Fruit fly (Drosophila melanogaster) whole organism, pupa: ENCODE measurements around the gene CG17217.

Experiments used
- CG10348 ChIP-seq: fragments of 200-800 bp; sonication (Bioruptor generic); IDR thresholded peaks from 2 replicates; pipeline ENCODE4 v1.3.6; 2022; ENCODE audit warnings: missing biosample characterization, missing genetic modification characterization
- CG12605 ChIP-seq: fragments of 200-800 bp; sonication (Bioruptor generic); IDR thresholded peaks from 2 replicates; pipeline ENCODE4 v1.3.6; 2022; ENCODE audit warnings: missing biosample characterization, missing genetic modification characterization
- CG13204 ChIP-seq: fragments of 200-800 bp; sonication (Bioruptor generic); optimal IDR thresholded peaks from 2 replicates; lab custom pipeline; 2018; ENCODE audit warnings: missing biosample characterization, mild to moderate bottlenecking, missing genetic modification characterization, moderate library complexity
- CG14655 ChIP-seq: fragments of 200-800 bp; sonication (Bioruptor generic); optimal IDR thresholded peaks from 3 replicates; lab custom pipeline; 2017; ENCODE audit warnings: mild to moderate bottlenecking, missing biosample characterization, missing genetic modification reagents, missing genetic modification characterization
- CG15710 ChIP-seq: fragments of 200-800 bp; sonication (Bioruptor generic); optimal IDR thresholded peaks from 2 replicates; lab custom pipeline; 2018; ENCODE audit warnings: missing biosample characterization, mild to moderate bottlenecking, missing genetic modification characterization, moderate library complexity
- CG17806 ChIP-seq: fragments of 200-800 bp; sonication (Bioruptor generic); optimal IDR thresholded peaks from 2 replicates; lab custom pipeline; 2018; ENCODE audit warnings: missing biosample characterization, mild to moderate bottlenecking, missing genetic modification characterization, moderate library complexity
- CG32121 ChIP-seq: fragments of 200-800 bp; sonication (Bioruptor generic); IDR thresholded peaks from 2 replicates; pipeline ENCODE4 v1.3.6; 2022; ENCODE audit warnings: missing biosample characterization, missing genetic modification characterization
- CG34367 ChIP-seq: fragments of 200-800 bp; sonication (Bioruptor generic); optimal IDR thresholded peaks from 2 replicates; lab custom pipeline; 2018; ENCODE audit warnings: missing biosample characterization, mild to moderate bottlenecking, missing genetic modification characterization
- CG4496 ChIP-seq: fragments of 200-800 bp; sonication (Bioruptor generic); IDR thresholded peaks from 3 replicates; pipeline ENCODE4 v1.3.6; 2022; ENCODE audit warnings: missing biosample characterization, missing genetic modification characterization
- CG8159 ChIP-seq: fragments of 200-800 bp; sonication (Bioruptor generic); optimal IDR thresholded peaks from 3 replicates; lab custom pipeline; 2018; ENCODE audit warnings: missing biosample characterization, mild to moderate bottlenecking, missing genetic modification characterization, moderate library complexity
- CG8301 ChIP-seq: fragments of 200-800 bp; sonication (Bioruptor generic); optimal IDR thresholded peaks from 2 replicates; lab custom pipeline; 2018; ENCODE audit warnings: missing biosample characterization, mild to moderate bottlenecking, missing genetic modification characterization
- CG9948 ChIP-seq: fragments of 200-800 bp; sonication (Bioruptor generic); optimal IDR thresholded peaks from 2 replicates; lab custom pipeline; 2018; ENCODE audit warnings: missing biosample characterization, mild to moderate bottlenecking, missing genetic modification characterization, moderate library complexity
- D1 ChIP-seq: fragments of 200-800 bp; sonication (Bioruptor generic); optimal IDR thresholded peaks from 2 replicates; lab custom pipeline; 2018; ENCODE audit warnings: missing biosample characterization, mild to moderate bottlenecking, missing genetic modification characterization, moderate library complexity
- EcR ChIP-seq: fragments of 200-800 bp; sonication (Bioruptor generic); optimal IDR thresholded peaks from 3 replicates; lab custom pipeline; 2019; ENCODE audit warnings: missing biosample characterization, missing genetic modification characterization, mild to moderate bottlenecking, moderate library complexity, missing genetic modification reagents
- Ets98B ChIP-seq: fragments of 200-800 bp; sonication (Bioruptor generic); IDR thresholded peaks from 2 replicates; pipeline ENCODE4 v1.3.6; 2022; ENCODE audit warnings: missing biosample characterization, missing genetic modification characterization
- Pif1A ChIP-seq: fragments of 200-800 bp; sonication (Bioruptor generic); optimal IDR thresholded peaks from 3 replicates; lab custom pipeline; 2016; ENCODE audit warnings: missing biosample characterization, missing genetic modification characterization
- Pif1B ChIP-seq: fragments of 200-800 bp; sonication (Bioruptor generic); optimal IDR thresholded peaks from 3 replicates; lab custom pipeline; 2016; ENCODE audit warnings: missing biosample characterization, missing genetic modification characterization
- Snoo ChIP-seq: fragments of 200-800 bp; sonication (Bioruptor generic); optimal IDR thresholded peaks from 3 replicates; lab custom pipeline; 2017; ENCODE audit warnings: missing biosample characterization, mild to moderate bottlenecking, missing genetic modification characterization, inconsistent platforms
- fd96Ca ChIP-seq: fragments of 200-800 bp; sonication (Bioruptor generic); IDR thresholded peaks from 3 replicates; pipeline ENCODE4 v1.3.6; 2022; ENCODE audit warnings: missing biosample characterization, missing genetic modification characterization
- gl ChIP-seq: fragments of 200-800 bp; sonication (Bioruptor generic); optimal IDR thresholded peaks from 2 replicates; lab custom pipeline; 2018; ENCODE audit warnings: missing biosample characterization, mild to moderate bottlenecking, missing genetic modification characterization
- rn ChIP-seq: fragments of 200-800 bp; sonication (Bioruptor generic); IDR thresholded peaks from 2 replicates; pipeline ENCODE4 v1.3.6; 2022; ENCODE audit warnings: missing biosample characterization, missing genetic modification characterization

The CG17217 gene

DNA sequence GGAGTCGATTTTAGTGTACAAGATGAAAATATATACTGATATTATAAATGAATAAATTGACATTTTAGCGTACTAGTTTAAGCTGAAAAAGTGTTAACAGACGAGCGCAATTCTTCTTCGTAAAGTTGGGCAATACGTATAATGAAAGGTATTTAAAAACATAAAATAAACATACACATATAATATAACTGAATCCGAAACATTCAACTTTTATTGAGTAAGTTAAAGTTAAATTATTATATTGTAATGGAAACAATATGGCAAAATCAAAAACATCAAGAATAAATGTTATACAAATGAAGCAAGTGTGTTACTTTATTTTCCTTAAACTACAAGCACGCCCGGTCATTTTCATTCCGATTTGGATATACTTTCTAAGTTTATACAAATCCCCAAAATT lies at the start of gene CG17217:
Gene CG17217, plus strand, starts transcription at position 301 of the 400 bp plus-strand sequence.
- TF ChIP-seq fd96Ca (GFP tag; lab: Robert Waterston, UW) (no peak), CG4496 (no peak), CG17806 (no peak), CG9948 (tag; lab: Kevin White, UChicago) (no peak), Pif1B (GFP tag; lab: Kevin White, UChicago) (no peak), Pif1A (GFP tag; lab: Kevin White, UChicago) (no peak), CG14655 (no peak), D1 (no peak), CG15710 (tag; lab: Kevin White, UChicago) (no peak), CG10348 (GFP tag; lab: Robert Waterston, UW) (no peak), CG32121 (no peak), CG12605 (GFP tag; lab: Robert Waterston, UW) (no peak), CG34367 (tag; lab: Kevin White, UChicago) (no peak), Ets98B (GFP tag; lab: Robert Waterston, UW) (no peak), gl (no peak), EcR (GFP tag; lab: Kevin White, UChicago) (no peak), CG8159 (tag; lab: Kevin White, UChicago) (no peak)
- TF ChIP-seq, all 21 proteins: peak for 0

dm6 chr2L:12133275-12134124 lies 36.9 kb upstream of the CG17217 start, which contains the start of gene rho-6:
Gene rho-6, minus strand, starts transcription at chr2L:12133411.
- no peak for TF ChIP-seq CG12605 (GFP tag; lab: Robert Waterston, UW)
- no peak for TF ChIP-seq CG9948 (tag; lab: Kevin White, UChicago)
- TF ChIP-seq CG10348 (GFP tag; lab: Robert Waterston, UW) = no peak
- peak; percentile 29 for TF ChIP-seq CG14655
- TF ChIP-seq CG4496 = peak; percentile 39; the same call in 1 of the 3 replicates
- no peak for TF ChIP-seq CG8301

DNA sequence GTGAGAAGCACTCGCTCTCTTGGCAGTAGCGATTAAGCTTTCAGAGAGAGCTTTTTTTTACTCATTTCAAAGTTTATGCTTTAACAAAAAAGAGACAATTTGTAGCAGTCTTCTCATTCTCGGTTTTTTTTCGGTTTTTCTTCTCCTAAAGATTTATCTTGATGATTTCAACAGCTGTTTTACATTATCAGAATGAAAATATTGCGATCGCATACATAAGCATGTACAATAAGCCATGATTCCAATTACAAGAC lies 36.3 kb upstream of the CG17217 start:
- no peak for TF ChIP-seq CG17806

dm6 chr2L:12137708-12138107 lies 32.6 kb upstream of the CG17217 start, which contains the start of gene Gr33a:
Gene Gr33a, plus strand, starts transcription at chr2L:12138008.
- no peak for TF ChIP-seq CG12605 (GFP tag; lab: Robert Waterston, UW)
- TF ChIP-seq CG8301 = no peak
- TF ChIP-seq CG17806 = no peak
- TF ChIP-seq Ets98B (GFP tag; lab: Robert Waterston, UW) = no peak
- no peak for TF ChIP-seq fd96Ca (GFP tag; lab: Robert Waterston, UW)
- TF ChIP-seq CG9948 (tag; lab: Kevin White, UChicago) = no peak
- TF ChIP-seq CG4496 = no peak
- no peak for TF ChIP-seq CG32121
- TF ChIP-seq Snoo (tag; lab: Kevin White, UChicago) = no peak
- no peak for TF ChIP-seq Pif1A (GFP tag; lab: Kevin White, UChicago)
- TF ChIP-seq rn (GFP tag; lab: Robert Waterston, UW) = no peak
- TF ChIP-seq D1 = no peak
- no peak for TF ChIP-seq EcR (GFP tag; lab: Kevin White, UChicago)
- no peak for TF ChIP-seq CG8159 (tag; lab: Kevin White, UChicago)
- TF ChIP-seq CG15710 (tag; lab: Kevin White, UChicago) = no peak
- TF ChIP-seq CG10348 (GFP tag; lab: Robert Waterston, UW) = no peak
- TF ChIP-seq, all 21 proteins: peak for 0

DNA sequence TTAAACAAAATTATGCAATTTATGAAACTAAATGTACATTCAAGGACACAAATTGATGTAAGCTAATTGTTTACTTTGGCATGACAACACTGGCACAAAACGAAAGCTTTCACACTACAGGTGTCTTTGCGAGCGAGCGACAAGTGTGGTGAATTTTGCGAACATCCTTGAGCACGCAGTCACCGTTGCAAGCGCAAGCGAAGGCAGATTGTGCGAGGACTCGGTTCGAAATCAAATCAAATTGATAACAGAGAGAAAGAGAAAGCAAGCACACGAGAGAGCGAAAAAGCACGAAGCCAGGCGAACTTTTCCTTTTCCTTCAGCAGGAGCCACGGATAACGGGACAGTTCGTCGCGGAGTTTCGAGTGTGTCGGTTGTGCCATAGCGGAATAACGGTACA lies 27.9 kb upstream of the CG17217 start, which contains the start of gene CG31760:
Gene CG31760, plus strand, starts transcription at position 342 of the 400 bp plus-strand sequence.
- no peak for TF ChIP-seq CG32121
- TF ChIP-seq CG12605 (GFP tag; lab: Robert Waterston, UW) = peak; percentile 72

- TF ChIP-seq Ets98B (GFP tag; lab: Robert Waterston, UW) (no peak), CG32121 (no peak), CG13204 (GFP tag; lab: Kevin White, UChicago) (no peak), CG17806 (no peak), Snoo (tag; lab: Kevin White, UChicago) (no peak), CG8301 (no peak), CG14655 (no peak), CG10348 (GFP tag; lab: Robert Waterston, UW) (no peak), CG15710 (tag; lab: Kevin White, UChicago) (no peak), CG12605 (GFP tag; lab: Robert Waterston, UW) (no peak), fd96Ca (GFP tag; lab: Robert Waterston, UW) (no peak), Pif1A (GFP tag; lab: Kevin White, UChicago) (no peak), CG4496 (no peak), CG34367 (tag; lab: Kevin White, UChicago) (no peak), gl (no peak), Pif1B (GFP tag; lab: Kevin White, UChicago) (no peak), D1 (no peak), rn (GFP tag; lab: Robert Waterston, UW) (no peak), EcR (GFP tag; lab: Kevin White, UChicago) (no peak)
Measured at dm6 chr2L:12161467-12161866, 8.9 kb upstream of the CG17217 start, which contains the start of gene CG31861. Gene CG31861, plus strand, starts transcription at chr2L:12161767.

- no peak for TF ChIP-seq CG32121
- no peak for TF ChIP-seq Snoo (tag; lab: Kevin White, UChicago)
- no peak for TF ChIP-seq Pif1B (GFP tag; lab: Kevin White, UChicago)
- TF ChIP-seq CG14655 = no peak
- TF ChIP-seq fd96Ca (GFP tag; lab: Robert Waterston, UW) = no peak
- TF ChIP-seq EcR (GFP tag; lab: Kevin White, UChicago) = no peak
- no peak for TF ChIP-seq rn (GFP tag; lab: Robert Waterston, UW)
- TF ChIP-seq gl = no peak
- no peak for TF ChIP-seq CG8301
- TF ChIP-seq D1 = no peak
- TF ChIP-seq CG12605 (GFP tag; lab: Robert Waterston, UW) = no peak
- no peak for TF ChIP-seq Pif1A (GFP tag; lab: Kevin White, UChicago)
- no peak for TF ChIP-seq CG9948 (tag; lab: Kevin White, UChicago)
Measured at dm6 chr2L:12163941-12164340, 6.4 kb upstream of the CG17217 start, which contains the start of gene ZnT33D. Gene ZnT33D, plus strand, starts transcription at chr2L:12164241.
